Fruit fly (Drosophila melanogaster) whole organism, embryonic: ENCODE data around the gene CG42827.

Source experiments
- BEAF-32 ChIP-seq: fragments of 200-800 bp; sonication (Bioruptor generic); optimal IDR thresholded peaks from 3 replicates; lab custom pipeline; 2017; ENCODE audit warnings: missing biosample characterization, missing genetic modification characterization, mild to moderate bottlenecking, moderate library complexity, missing genetic modification reagents
- CG10209 ChIP-seq: fragments of 200-800 bp; sonication (Bioruptor generic); optimal IDR thresholded peaks from 3 replicates; lab custom pipeline; 2017; ENCODE audit warnings: missing biosample characterization, mild to moderate bottlenecking, missing genetic modification characterization, missing genetic modification reagents
- CG10267 ChIP-seq: fragments of 200-800 bp; sonication (Bioruptor generic); optimal IDR thresholded peaks from 2 replicates; lab custom pipeline; 2018; ENCODE audit warnings: missing biosample characterization, mild to moderate bottlenecking, missing genetic modification characterization, moderate library complexity
- CG11398 ChIP-seq: fragments of 200-800 bp; sonication (Bioruptor generic); optimal IDR thresholded peaks from 2 replicates; lab custom pipeline; 2016; ENCODE audit warnings: missing biosample characterization, missing genetic modification characterization
- CG11456 ChIP-seq: fragments of 200-800 bp; sonication (Bioruptor generic); IDR thresholded peaks from 3 replicates; pipeline ENCODE4 v1.3.6; 2022; ENCODE audit warnings: missing biosample characterization, missing genetic modification characterization
- CG11696 ChIP-seq: fragments of 200-800 bp; sonication (Bioruptor generic); IDR thresholded peaks from 2 replicates; pipeline ENCODE4 v1.3.6; 2022; ENCODE audit warnings: missing biosample characterization, missing genetic modification characterization
- CG14965 ChIP-seq: fragments of 200-800 bp; sonication (Bioruptor generic); optimal IDR thresholded peaks from 2 replicates; lab custom pipeline; 2016; ENCODE audit warnings: missing biosample characterization, missing genetic modification characterization, borderline replicate concordance
- CG16815 ChIP-seq: fragments of 200-800 bp; sonication (Bioruptor generic); optimal IDR thresholded peaks from 3 replicates; lab custom pipeline; 2017; ENCODE audit warnings: missing biosample characterization, mild to moderate bottlenecking, missing genetic modification characterization
- CG18764 ChIP-seq: fragments of 200-800 bp; sonication (Bioruptor generic); optimal IDR thresholded peaks from 3 replicates; lab custom pipeline; 2016; ENCODE audit warnings: missing biosample characterization, missing genetic modification characterization
- CG2116 ChIP-seq: fragments of 200-800 bp; sonication (Bioruptor generic); optimal IDR thresholded peaks from 3 replicates; lab custom pipeline; 2018; ENCODE audit warnings: missing biosample characterization, mild to moderate bottlenecking, missing genetic modification characterization
- CG30403 ChIP-seq: fragments of 200-800 bp; sonication (Bioruptor generic); optimal IDR thresholded peaks from 3 replicates; lab custom pipeline; 2016; ENCODE audit warnings: missing biosample characterization, missing genetic modification characterization
- CG32772 ChIP-seq: fragments of 200-800 bp; sonication (Bioruptor generic); IDR thresholded peaks from 2 replicates; pipeline ENCODE4 v1.3.6; 2022; ENCODE audit warnings: missing biosample characterization, missing genetic modification characterization
- CG4707 ChIP-seq: fragments of 200-800 bp; sonication (Bioruptor generic); optimal IDR thresholded peaks from 2 replicates; lab custom pipeline; 2018; ENCODE audit warnings: missing biosample characterization, mild to moderate bottlenecking, missing genetic modification characterization, moderate library complexity
- CG4820 ChIP-seq: fragments of 200-800 bp; sonication (Bioruptor generic); optimal IDR thresholded peaks from 3 replicates; lab custom pipeline; 2016; ENCODE audit warnings: missing biosample characterization, missing genetic modification characterization
- CG6765 ChIP-seq: fragments of 200-800 bp; sonication (Bioruptor generic); optimal IDR thresholded peaks from 3 replicates; lab custom pipeline; 2017; ENCODE audit warnings: missing biosample characterization, mild to moderate bottlenecking, missing genetic modification characterization
- CG9797 ChIP-seq: fragments of 200-800 bp; sonication (Bioruptor generic); optimal IDR thresholded peaks from 3 replicates; lab custom pipeline; 2018; ENCODE audit warnings: missing biosample characterization, mild to moderate bottlenecking, missing genetic modification characterization
- Chrac-16 ChIP-seq: fragments of 200-800 bp; sonication (Bioruptor generic); optimal IDR thresholded peaks from 3 replicates; lab custom pipeline; 2016; ENCODE audit warnings: missing biosample characterization, missing genetic modification characterization
- Drgx ChIP-seq: fragments of 200-800 bp; sonication (Bioruptor generic); IDR thresholded peaks from 2 replicates; pipeline ENCODE4 v1.3.6; 2022; ENCODE audit warnings: missing biosample characterization, missing genetic modification characterization
- E2f2 ChIP-seq: fragments of 200-800 bp; sonication (Bioruptor generic); IDR thresholded peaks from 2 replicates; pipeline ENCODE4 v1.3.6; 2022; ENCODE audit warnings: missing biosample characterization, missing genetic modification characterization
- Ets97D ChIP-seq: fragments of 200-800 bp; sonication (Bioruptor generic); optimal IDR thresholded peaks from 3 replicates; lab custom pipeline; 2016; ENCODE audit warnings: missing biosample characterization, missing genetic modification characterization
- Fer2 ChIP-seq: fragments of 200-800 bp; sonication (Bioruptor generic); optimal IDR thresholded peaks from 2 replicates; lab custom pipeline; 2018; ENCODE audit warnings: missing biosample characterization, mild to moderate bottlenecking, missing genetic modification characterization, moderate library complexity
- Gug ChIP-seq: fragments of 200-800 bp; sonication (Bioruptor generic); IDR thresholded peaks from 4 replicates; pipeline ENCODE4 v1.3.6; 2022; ENCODE audit warnings: missing biosample characterization, missing genetic modification characterization
- Hr3 ChIP-seq: fragments of 200-800 bp; sonication (Bioruptor generic); optimal IDR thresholded peaks from 3 replicates; lab custom pipeline; 2016; ENCODE audit warnings: missing biosample characterization, missing genetic modification characterization
- Lhr ChIP-seq: fragments of 200-800 bp; sonication (Bioruptor generic); optimal IDR thresholded peaks from 3 replicates; lab custom pipeline; 2017; ENCODE audit warnings: mild to moderate bottlenecking, missing biosample characterization, missing genetic modification reagents, missing genetic modification characterization
- Max ChIP-seq: fragments of 200-800 bp; sonication (Bioruptor generic); optimal IDR thresholded peaks from 2 replicates; lab custom pipeline; 2016; ENCODE audit warnings: missing biosample characterization, mild to moderate bottlenecking, missing genetic modification characterization
- NK7.1 ChIP-seq: fragments of 200-800 bp; sonication (Bioruptor generic); optimal IDR thresholded peaks from 3 replicates; lab custom pipeline; 2016; ENCODE audit warnings: missing biosample characterization, missing genetic modification characterization
- Nf-YC ChIP-seq: fragments of 200-800 bp; optimal IDR thresholded peaks from 3 replicates; lab custom pipeline; 2019; ENCODE audit warnings: missing biosample characterization, mild to moderate bottlenecking, missing genetic modification characterization, moderate library complexity
- Oaz ChIP-seq: fragments of 200-800 bp; sonication (Bioruptor generic); IDR thresholded peaks from 2 replicates; pipeline ENCODE4 v1.3.6; 2022; ENCODE audit warnings: missing biosample characterization, missing genetic modification characterization
- Optix ChIP-seq: fragments of 200-800 bp; sonication (Bioruptor generic); IDR thresholded peaks from 3 replicates; pipeline ENCODE4 v1.3.6; 2022; ENCODE audit warnings: missing biosample characterization, missing genetic modification characterization
- Sry-β ChIP-seq: fragments of 200-800 bp; sonication (Bioruptor generic); optimal IDR thresholded peaks from 2 replicates; lab custom pipeline; 2018; ENCODE audit warnings: missing biosample characterization, mild to moderate bottlenecking, missing genetic modification characterization, moderate library complexity
- Ssrp ChIP-seq: fragments of 200-800 bp; sonication (Bioruptor generic); optimal IDR thresholded peaks from 2 replicates; lab custom pipeline; 2018; ENCODE audit warnings: missing biosample characterization, mild to moderate bottlenecking, missing genetic modification characterization, moderate library complexity
- YL-1 ChIP-seq: fragments of 200-800 bp; sonication (Bioruptor generic); optimal IDR thresholded peaks from 3 replicates; lab custom pipeline; 2017; ENCODE audit warnings: missing biosample characterization, mild to moderate bottlenecking, missing genetic modification characterization
- az2 ChIP-seq: fragments of 200-800 bp; sonication (Bioruptor generic); optimal IDR thresholded peaks from 3 replicates; lab custom pipeline; 2016; ENCODE audit warnings: missing biosample characterization, missing genetic modification characterization
- bigmax ChIP-seq: fragments of 200-800 bp; sonication (Bioruptor generic); optimal IDR thresholded peaks from 2 replicates; lab custom pipeline; 2018; ENCODE audit warnings: missing biosample characterization, mild to moderate bottlenecking, missing genetic modification characterization
- btn ChIP-seq: fragments of 200-800 bp; sonication (Bioruptor generic); optimal IDR thresholded peaks from 2 replicates; lab custom pipeline; 2016; ENCODE audit warnings: missing biosample characterization, missing genetic modification characterization
- cg ChIP-seq: fragments of 200-800 bp; sonication (Bioruptor generic); optimal IDR thresholded peaks from 3 replicates; lab custom pipeline; 2019; ENCODE audit warnings: missing biosample characterization, mild to moderate bottlenecking, missing genetic modification characterization, moderate library complexity
- crp ChIP-seq, 2 experiments: fragments of 200-800 bp; sonication (Bioruptor generic); optimal IDR thresholded peaks; 2 replicates in 1 of 2; 3 replicates in 1 of 2; lab custom pipeline; 2017; ENCODE audit warnings: missing biosample characterization in 2 of 2, missing genetic modification characterization in 2 of 2, mild to moderate bottlenecking in 1 of 2, moderate library complexity in 1 of 2
- dmrt11E ChIP-seq: fragments of 200-800 bp; sonication (Bioruptor generic); optimal IDR thresholded peaks from 3 replicates; lab custom pipeline; 2018; ENCODE audit warnings: missing biosample characterization, mild to moderate bottlenecking, missing genetic modification characterization, moderate library complexity
- inv ChIP-seq: fragments of 200-800 bp; sonication (Bioruptor generic); IDR thresholded peaks from 2 replicates; pipeline ENCODE4 v1.3.6; 2022; ENCODE audit warnings: missing biosample characterization, missing genetic modification characterization; ENCODE audit not compliant: partially characterized antibody
- knrl ChIP-seq: fragments of 200-800 bp; sonication (Bioruptor generic); IDR thresholded peaks from 3 replicates; pipeline ENCODE4 v1.3.6; 2022; ENCODE audit warnings: missing biosample characterization, missing genetic modification characterization; ENCODE audit not compliant: partially characterized antibody
- lab ChIP-seq: fragments of 200-800 bp; sonication (Bioruptor generic); optimal IDR thresholded peaks from 3 replicates; lab custom pipeline; 2017; ENCODE audit warnings: missing biosample characterization, missing genetic modification characterization, mild to moderate bottlenecking, moderate library complexity, missing genetic modification reagents
- luna ChIP-seq: fragments of 200-800 bp; sonication (Bioruptor generic); optimal IDR thresholded peaks from 2 replicates; lab custom pipeline; 2016; ENCODE audit warnings: missing biosample characterization, missing genetic modification characterization
- pros ChIP-seq: fragments of 200-800 bp; sonication (Bioruptor generic); optimal IDR thresholded peaks from 3 replicates; lab custom pipeline; 2019; ENCODE audit warnings: missing biosample characterization, mild to moderate bottlenecking, missing genetic modification characterization, moderate library complexity
- psq ChIP-seq: fragments of 200-800 bp; sonication (Bioruptor generic); optimal IDR thresholded peaks from 2 replicates; lab custom pipeline; 2017; ENCODE audit warnings: missing biosample characterization, missing genetic modification characterization
- pum ChIP-seq: fragments of 200-800 bp; sonication (Bioruptor generic); optimal IDR thresholded peaks from 2 replicates; lab custom pipeline; 2016; ENCODE audit warnings: missing biosample characterization, missing genetic modification characterization
- rib ChIP-seq: fragments of 200-800 bp; sonication (Bioruptor generic); IDR thresholded peaks from 2 replicates; pipeline ENCODE4 v1.3.6; 2022; ENCODE audit warnings: missing biosample characterization, missing genetic modification characterization
- sens ChIP-seq: fragments of 200-800 bp; sonication (Bioruptor generic); peaks from one replicate; lab custom pipeline; 2016; ENCODE audit warnings: missing biosample characterization, missing genetic modification characterization
- slp2 ChIP-seq: fragments of 200-800 bp; sonication (Bioruptor generic); optimal IDR thresholded peaks from 2 replicates; lab custom pipeline; 2016; ENCODE audit warnings: missing biosample characterization, missing genetic modification characterization
- stwl ChIP-seq: fragments of 200-800 bp; sonication (Bioruptor generic); optimal IDR thresholded peaks from 3 replicates; lab custom pipeline; 2018; ENCODE audit warnings: missing biosample characterization, mild to moderate bottlenecking, missing genetic modification characterization, moderate library complexity
- sug ChIP-seq: fragments of 200-800 bp; optimal IDR thresholded peaks from 2 replicates; lab custom pipeline; 2019; ENCODE audit warnings: missing biosample characterization, mild to moderate bottlenecking, missing genetic modification characterization, moderate library complexity
- yki ChIP-seq: fragments of >200 bp; optimal IDR thresholded peaks from 3 replicates; lab custom pipeline; 2018

CG42827 gene

dm6 chr3R:23356920-23357386 lies 15.8 kb upstream of the CG42827 start (continued):
- TF ChIP-seq CG16815 (GFP tag; lab: Kevin White, UChicago) (peak; percentile 75), crp (GFP tag; optimal IDR thresholded peaks at IDR 0.05; lab: Kevin White, UChicago) (peak in 1 of 2 experiments; percentile 39), psq (GFP tag; lab: Kevin White, UChicago) (peak; percentile 62), CG32772 (GFP tag; lab: Robert Waterston, UW) (peak; percentile 70), Lhr (GFP tag; lab: Kevin White, UChicago) (peak; percentile 13), Max (peak; percentile 46), Nf-YC (tag; lab: Kevin White, UChicago) (peak; percentile 79), CG6765 (GFP tag; lab: Kevin White, UChicago) (peak; percentile 27), az2 (GFP tag; lab: Kevin White, UChicago) (peak; percentile 83), Gug (no peak), rib (peak; percentile 50; the same call in 1 of the 2 replicates), Chrac-16 (GFP tag; lab: Kevin White, UChicago) (peak; percentile 63), knrl (GFP tag; lab: Robert Waterston, UW) (no peak), dmrt11E (peak; percentile 89), CG30403 (GFP tag; lab: Kevin White, UChicago) (peak; percentile 72), pros (GFP tag; lab: Kevin White, UChicago) (no peak), Fer2 (tag; lab: Kevin White, UChicago) (peak; percentile 39), yki (no peak), E2f2 (GFP tag; lab: Robert Waterston, UW) (peak; percentile 54; the same call in 1 of the 2 replicates), CG10267 (tag; lab: Kevin White, UChicago) (peak; percentile 71), sug (tag; lab: Kevin White, UChicago) (peak; percentile 81), Optix (GFP tag; lab: Robert Waterston, UW) (no peak), CG10209 (peak; percentile 93), CG2116 (GFP tag; lab: Kevin White, UChicago) (peak; percentile 45), Ssrp (tag; lab: Kevin White, UChicago) (peak; percentile 91), CG9797 (no peak), slp2 (GFP tag; lab: Kevin White, UChicago) (no peak), CG11696 (GFP tag; lab: Robert Waterston, UW) (peak; percentile 49), inv (GFP tag; lab: Robert Waterston, UW) (no peak), stwl (tag; lab: Kevin White, UChicago) (no peak), btn (GFP tag; lab: Kevin White, UChicago) (no peak), pum (GFP tag; lab: Kevin White, UChicago) (no peak), CG14965 (GFP tag; lab: Kevin White, UChicago) (no peak), Ets97D (GFP tag; lab: Kevin White, UChicago) (no peak), CG11398 (GFP tag; lab: Kevin White, UChicago) (no peak), CG4820 (peak; percentile 51), luna (GFP tag; lab: Kevin White, UChicago) (no peak), bigmax (GFP tag; lab: Kevin White, UChicago) (no peak), CG4707 (GFP tag; lab: Kevin White, UChicago) (peak; percentile 62), cg (GFP tag; lab: Kevin White, UChicago) (peak; percentile 59), BEAF-32 (GFP tag; lab: Kevin White, UChicago) (no peak), YL-1 (no peak), Oaz (peak; percentile 58), lab (GFP tag; lab: Kevin White, UChicago) (peak; percentile 85), Drgx (GFP tag; lab: Robert Waterston, UW) (peak; percentile 79), NK7.1 (GFP tag; lab: Kevin White, UChicago) (no peak), CG11456 (GFP tag; lab: Robert Waterston, UW) (peak; percentile 36; the same call in 1 of the 3 replicates), Sry-β (GFP tag; lab: Kevin White, UChicago) (no peak), Hr3 (GFP tag; lab: Kevin White, UChicago) (peak; percentile 89), CG18764 (GFP tag; lab: Kevin White, UChicago) (peak; percentile 52), sens (GFP tag; lab: Kevin White, UChicago) (peak; percentile 74)
